Fruit fly (Drosophila melanogaster): Measurements from ENCODE around the gene okr.

Gene okr

dm6 chr2L:3003399-3003798 is 10.8 kb upstream of the okr start (continued):
- peak; percentile 51 for TF ChIP-seq odd (GFP tag; optimal IDR thresholded peaks at IDR 0.05)
- peak; percentile 66 for TF ChIP-seq phol (tag; optimal IDR thresholded peaks at IDR 0.05)
- peak; percentile 26 for TF ChIP-seq NfI (GFP tag; optimal IDR thresholded peaks at IDR 0.05)
- TF ChIP-seq org-1 (GFP tag; optimal IDR thresholded peaks at IDR 0.05) = peak; percentile 8
- no peak for TF ChIP-seq Dad (GFP tag; optimal IDR thresholded peaks at IDR 0.05)
- TF ChIP-seq CG17829 (tag; optimal IDR thresholded peaks at IDR 0.05) = peak; percentile 27
- TF ChIP-seq CG34376 (GFP tag; optimal IDR thresholded peaks at IDR 0.05) = no peak
- no peak for TF ChIP-seq CG10462 (GFP tag; optimal IDR thresholded peaks at IDR 0.05)
- TF ChIP-seq CG17568 (GFP tag; optimal IDR thresholded peaks at IDR 0.05) = peak; percentile 40
- peak; percentile 4 for TF ChIP-seq Hmr (GFP tag; optimal IDR thresholded peaks at IDR 0.05)
- TF ChIP-seq Bdp1 (GFP tag; optimal IDR thresholded peaks at IDR 0.05) = no peak
- no peak for TF ChIP-seq en (GFP tag; optimal IDR thresholded peaks at IDR 0.05)
- TF ChIP-seq CG15073 (GFP tag; optimal IDR thresholded peaks at IDR 0.05) = no peak
- TF ChIP-seq gfzf (GFP tag; optimal IDR thresholded peaks at IDR 0.05) = no peak
- no peak for TF ChIP-seq CG13624 (GFP tag; optimal IDR thresholded peaks at IDR 0.05)
- TF ChIP-seq CG4617 (GFP tag; optimal IDR thresholded peaks at IDR 0.05; ENCODE audit: borderline replicate concordance) = no peak
- no peak for TF ChIP-seq CG14860 (GFP tag; IDR thresholded peaks at IDR 0.05; ENCODE audit: partially characterized antibody)
- TF ChIP-seq gcm2 (GFP tag; optimal IDR thresholded peaks at IDR 0.05) = no peak
- no peak for TF ChIP-seq CG15011 (GFP tag; optimal IDR thresholded peaks at IDR 0.05)
- no peak for TF ChIP-seq D (optimal IDR thresholded peaks at IDR 0.05)
- TF ChIP-seq D (GFP tag; optimal IDR thresholded peaks at IDR 0.05) = peak; percentile 57
- peak; percentile 62 for TF ChIP-seq oc (tag; optimal IDR thresholded peaks at IDR 0.05)
- peak; percentile 10 for TF ChIP-seq CG9817 (tag; optimal IDR thresholded peaks at IDR 0.05)
- TF ChIP-seq br (optimal IDR thresholded peaks at IDR 0.05) = no peak
- no peak for TF ChIP-seq NC2β (GFP tag; optimal IDR thresholded peaks at IDR 0.05)
- TF ChIP-seq CG10209 (GFP tag; optimal IDR thresholded peaks at IDR 0.05) = peak; percentile 40
- TF ChIP-seq CG43689 (GFP tag; IDR thresholded peaks at IDR 0.05) = no peak
- TF ChIP-seq sima (GFP tag; optimal IDR thresholded peaks at IDR 0.05) = no peak
- no peak for TF ChIP-seq sna (GFP tag; IDR thresholded peaks at IDR 0.05; ENCODE audit: partially characterized antibody)
- no peak for TF ChIP-seq knrl (GFP tag; IDR thresholded peaks at IDR 0.05; ENCODE audit: partially characterized antibody)
- TF ChIP-seq ftz-f1 (GFP tag; optimal IDR thresholded peaks at IDR 0.05) = no peak
- TF ChIP-seq CG3163 (GFP tag; optimal IDR thresholded peaks at IDR 0.05) = no peak
- no peak for TF ChIP-seq Bgb (GFP tag; IDR thresholded peaks at IDR 0.05; ENCODE audit: partially characterized antibody)
- no peak for TF ChIP-seq jumu (GFP tag; optimal IDR thresholded peaks at IDR 0.05)
- TF ChIP-seq jigr1 (GFP tag; IDR thresholded peaks at IDR 0.05) = no peak
- no peak for TF ChIP-seq C15 (GFP tag; IDR thresholded peaks at IDR 0.05)
- no peak for TF ChIP-seq CG15479 (GFP tag; optimal IDR thresholded peaks at IDR 0.05)
- peak; percentile 80 for TF ChIP-seq Med (GFP tag)
- no peak for TF ChIP-seq CG16815 (GFP tag; optimal IDR thresholded peaks at IDR 0.05)
- peak; percentile 1 for TF ChIP-seq bcd (GFP tag; optimal IDR thresholded peaks at IDR 0.05)
- TF ChIP-seq CG11093 (GFP tag; IDR thresholded peaks at IDR 0.05) = peak; percentile 28; the same call in 1 of the 3 replicates
- TF ChIP-seq ewg (GFP tag; optimal IDR thresholded peaks at IDR 0.05) = peak; percentile 49
- no peak for TF ChIP-seq z (GFP tag; IDR thresholded peaks at IDR 0.05)
- no peak for TF ChIP-seq gt (GFP tag; IDR thresholded peaks at IDR 0.05)
- no peak for TF ChIP-seq Gsc (GFP tag; IDR thresholded peaks at IDR 0.05)
- TF ChIP-seq CG11696 (GFP tag; IDR thresholded peaks at IDR 0.05) = no peak
- no peak for TF ChIP-seq bbx (GFP tag; IDR thresholded peaks at IDR 0.05; ENCODE audit: partially characterized antibody)
- peak; percentile 56 for TF ChIP-seq run (tag; optimal IDR thresholded peaks at IDR 0.05)
- peak; percentile 76 for TF ChIP-seq Drgx (GFP tag; IDR thresholded peaks at IDR 0.05)
- TF ChIP-seq Hr51 (GFP tag; optimal IDR thresholded peaks at IDR 0.05) = peak in 1 of 2 experiments; percentile 73
- TF ChIP-seq CG7271 (tag; optimal IDR thresholded peaks at IDR 0.05) = no peak
- TF ChIP-seq ERR (GFP tag; optimal IDR thresholded peaks at IDR 0.05) = no peak
